Fruit fly (Drosophila melanogaster) whole organism, embryonic: ENCODE results near the gene lili.

Source experiments
- Bgb ChIP-seq: fragments of 200-800 bp; sonication (Bioruptor generic); IDR thresholded peaks from 2 replicates; pipeline ENCODE4 v1.3.6; 2022; ENCODE audit warnings: missing biosample characterization, missing genetic modification characterization; ENCODE audit not compliant: partially characterized antibody
- CG14014 ChIP-seq: fragments of 200-800 bp; sonication (Bioruptor generic); IDR thresholded peaks from 2 replicates; pipeline ENCODE4 v1.3.6; 2022; ENCODE audit warnings: missing biosample characterization, missing genetic modification characterization
- CG14710 ChIP-seq: fragments of 200-800 bp; sonication (Bioruptor generic); optimal IDR thresholded peaks from 3 replicates; lab custom pipeline; 2019; ENCODE audit warnings: missing biosample characterization, mild to moderate bottlenecking, missing genetic modification characterization, moderate library complexity
- CG15479 ChIP-seq: fragments of 200-800 bp; sonication (Bioruptor generic); optimal IDR thresholded peaks from 3 replicates; lab custom pipeline; 2019; ENCODE audit warnings: missing biosample characterization, mild to moderate bottlenecking, missing genetic modification characterization, moderate library complexity
- CG17802 ChIP-seq: fragments of 200-800 bp; sonication (Bioruptor generic); optimal IDR thresholded peaks from 2 replicates; lab custom pipeline; 2018; ENCODE audit warnings: missing biosample characterization, mild to moderate bottlenecking, missing genetic modification characterization, moderate library complexity
- CG2129 ChIP-seq: fragments of 200-800 bp; sonication (Bioruptor generic); IDR thresholded peaks from 2 replicates; pipeline ENCODE4 v1.3.6; 2022; ENCODE audit warnings: missing biosample characterization, missing genetic modification characterization; ENCODE audit not compliant: partially characterized antibody
- CG2678 ChIP-seq: fragments of 200-800 bp; sonication (Bioruptor generic); optimal IDR thresholded peaks from 3 replicates; lab custom pipeline; 2019; ENCODE audit warnings: missing biosample characterization, mild to moderate bottlenecking, missing genetic modification characterization, moderate library complexity
- CG30403 ChIP-seq: fragments of 200-800 bp; sonication (Bioruptor generic); optimal IDR thresholded peaks from 3 replicates; lab custom pipeline; 2016; ENCODE audit warnings: missing biosample characterization, missing genetic modification characterization
- CG31365 ChIP-seq: fragments of 200-800 bp; sonication (Bioruptor generic); optimal IDR thresholded peaks from 2 replicates; lab custom pipeline; 2018; ENCODE audit warnings: missing biosample characterization, mild to moderate bottlenecking, missing genetic modification characterization
- CG31441 ChIP-seq: fragments of 200-800 bp; sonication (Bioruptor generic); IDR thresholded peaks from 2 replicates; pipeline ENCODE4 v1.3.6; 2022; ENCODE audit warnings: missing biosample characterization, missing genetic modification characterization
- CG34224 ChIP-seq: fragments of 200-800 bp; sonication (Bioruptor generic); IDR thresholded peaks from 3 replicates; pipeline ENCODE4 v1.3.6; 2022; ENCODE audit warnings: missing biosample characterization, missing genetic modification characterization; ENCODE audit not compliant: partially characterized antibody
- CG6254 ChIP-seq: fragments of 200-800 bp; sonication (Bioruptor generic); optimal IDR thresholded peaks from 3 replicates; lab custom pipeline; 2017; ENCODE audit warnings: mild to moderate bottlenecking, missing biosample characterization, missing genetic modification reagents, missing genetic modification characterization
- CG7745 ChIP-seq: fragments of 200-800 bp; sonication (Bioruptor generic); optimal IDR thresholded peaks from 2 replicates; lab custom pipeline; 2018; ENCODE audit warnings: missing biosample characterization, mild to moderate bottlenecking, missing genetic modification characterization, moderate library complexity
- CG8388 ChIP-seq: fragments of 200-800 bp; sonication (Bioruptor generic); optimal IDR thresholded peaks from 2 replicates; lab custom pipeline; 2019; ENCODE audit warnings: missing biosample characterization, mild to moderate bottlenecking, missing genetic modification characterization, moderate library complexity
- Doc2 ChIP-seq: fragments of 200-800 bp; sonication (Bioruptor generic); IDR thresholded peaks from 2 replicates; pipeline ENCODE4 v1.3.6; 2022; ENCODE audit warnings: missing biosample characterization, missing genetic modification characterization
- Dp ChIP-seq: fragments of 200-800 bp; sonication (Bioruptor generic); optimal IDR thresholded peaks from 2 replicates; lab custom pipeline; 2018; ENCODE audit warnings: missing biosample characterization, mild to moderate bottlenecking, missing genetic modification characterization, moderate library complexity
- ERR ChIP-seq: fragments of 200-800 bp; sonication (Bioruptor generic); optimal IDR thresholded peaks from 2 replicates; lab custom pipeline; 2016; ENCODE audit warnings: missing biosample characterization, missing genetic modification characterization
- Elba2 ChIP-seq: fragments of 200-800 bp; sonication (Bioruptor generic); optimal IDR thresholded peaks from 3 replicates; lab custom pipeline; 2016; ENCODE audit warnings: missing biosample characterization, missing genetic modification characterization
- Fer1 ChIP-seq: fragments of 200-800 bp; sonication (Bioruptor generic); optimal IDR thresholded peaks from 2 replicates; lab custom pipeline; 2017; ENCODE audit warnings: missing biosample characterization, mild to moderate bottlenecking, missing genetic modification characterization
- HLH4C ChIP-seq: fragments of 200-800 bp; sonication (Bioruptor generic); IDR thresholded peaks from 3 replicates; pipeline ENCODE4 v1.3.6; 2022; ENCODE audit warnings: missing biosample characterization, missing genetic modification characterization; ENCODE audit not compliant: partially characterized antibody
- Hr39 ChIP-seq: fragments of >200 bp; optimal IDR thresholded peaks from 2 replicates; lab custom pipeline; 2017
- MESR4 ChIP-seq: fragments of 200-800 bp; sonication (Bioruptor generic); optimal IDR thresholded peaks from 2 replicates; lab custom pipeline; 2018; ENCODE audit warnings: missing biosample characterization, mild to moderate bottlenecking, missing genetic modification characterization, moderate library complexity
- Med ChIP-seq: fragments of 200-800 bp; sonication (Bioruptor generic); peaks from one replicate; lab custom pipeline; 2016; ENCODE audit warnings: missing biosample characterization, missing genetic modification characterization, mild to moderate bottlenecking, inconsistent platforms, moderate library complexity
- Myb ChIP-seq: fragments of 200-800 bp; sonication (Bioruptor generic); optimal IDR thresholded peaks from 2 replicates; lab custom pipeline; 2016; ENCODE audit warnings: missing biosample characterization, missing genetic modification characterization
- Nf-YB ChIP-seq: fragments of 200-800 bp; sonication (Bioruptor generic); optimal IDR thresholded peaks from 3 replicates; lab custom pipeline; 2019; ENCODE audit warnings: missing biosample characterization, mild to moderate bottlenecking, missing genetic modification characterization, moderate library complexity
- Xrp1 ChIP-seq: fragments of 200-800 bp; sonication (Bioruptor generic); IDR thresholded peaks from 2 replicates; pipeline ENCODE4 v1.3.6; 2022; ENCODE audit warnings: missing biosample characterization, missing genetic modification characterization
- ab ChIP-seq: fragments of 200-800 bp; sonication (Bioruptor generic); optimal IDR thresholded peaks from 2 replicates; lab custom pipeline; 2016; ENCODE audit warnings: missing biosample characterization, missing genetic modification characterization
- bbx ChIP-seq: fragments of 200-800 bp; sonication (Bioruptor generic); IDR thresholded peaks from 2 replicates; pipeline ENCODE4 v1.3.6; 2022; ENCODE audit warnings: missing biosample characterization, missing genetic modification characterization; ENCODE audit not compliant: partially characterized antibody
- cas ChIP-seq: fragments of 200-800 bp; sonication (Bioruptor generic); IDR thresholded peaks from 2 replicates; pipeline ENCODE4 v1.3.6; 2022; ENCODE audit warnings: missing biosample characterization, missing genetic modification characterization
- chinmo ChIP-seq: fragments of 200-800 bp; sonication (Bioruptor generic); IDR thresholded peaks from 4 replicates; pipeline ENCODE4 v1.3.6; 2022; ENCODE audit warnings: missing biosample characterization, missing genetic modification characterization; ENCODE audit not compliant: partially characterized antibody
- danr ChIP-seq: fragments of 200-800 bp; sonication (Bioruptor generic); IDR thresholded peaks from 2 replicates; pipeline ENCODE4 v1.3.6; 2022; ENCODE audit warnings: missing biosample characterization, missing genetic modification characterization
- dmrt11E ChIP-seq: fragments of 200-800 bp; sonication (Bioruptor generic); optimal IDR thresholded peaks from 3 replicates; lab custom pipeline; 2018; ENCODE audit warnings: missing biosample characterization, mild to moderate bottlenecking, missing genetic modification characterization, moderate library complexity
- dpn ChIP-seq, 2 experiments: fragments of 200-800 bp; sonication (Bioruptor generic); optimal IDR thresholded peaks; 3 replicates each; lab custom pipeline; 2016; ENCODE audit warnings: missing biosample characterization in 2 of 2, missing genetic modification characterization in 2 of 2
- gcm2 ChIP-seq: fragments of 200-800 bp; sonication (Bioruptor generic); optimal IDR thresholded peaks from 2 replicates; lab custom pipeline; 2016; ENCODE audit warnings: missing biosample characterization, missing genetic modification characterization
- gsb ChIP-seq: fragments of 200-800 bp; sonication (Bioruptor generic); IDR thresholded peaks from 2 replicates; pipeline ENCODE4 v1.3.6; 2022; ENCODE audit warnings: missing biosample characterization, missing genetic modification characterization
- gt ChIP-seq: fragments of 200-800 bp; sonication (Bioruptor generic); IDR thresholded peaks from 2 replicates; pipeline ENCODE4 v1.3.6; 2022; ENCODE audit warnings: missing biosample characterization, missing genetic modification characterization
- inv ChIP-seq: fragments of 200-800 bp; sonication (Bioruptor generic); IDR thresholded peaks from 2 replicates; pipeline ENCODE4 v1.3.6; 2022; ENCODE audit warnings: missing biosample characterization, missing genetic modification characterization; ENCODE audit not compliant: partially characterized antibody
- lilli ChIP-seq: fragments of 200-800 bp; sonication (Bioruptor generic); optimal IDR thresholded peaks from 3 replicates; lab custom pipeline; 2016; ENCODE audit warnings: missing biosample characterization, missing genetic modification characterization
- mld ChIP-seq: fragments of 200-800 bp; sonication (Bioruptor generic); IDR thresholded peaks from 3 replicates; pipeline ENCODE4 v1.3.6; 2022; ENCODE audit warnings: missing biosample characterization, missing genetic modification characterization; ENCODE audit not compliant: partially characterized antibody
- nom ChIP-seq: fragments of 200-800 bp; sonication (Bioruptor generic); optimal IDR thresholded peaks from 2 replicates; lab custom pipeline; 2017; ENCODE audit warnings: missing biosample characterization, missing genetic modification characterization, mild to moderate bottlenecking, moderate library complexity, missing genetic modification reagents
- org-1 ChIP-seq: fragments of 200-800 bp; sonication (Bioruptor generic); optimal IDR thresholded peaks from 2 replicates; lab custom pipeline; 2017; ENCODE audit warnings: missing biosample characterization, missing genetic modification characterization
- otp ChIP-seq: fragments of 200-800 bp; sonication (Bioruptor generic); IDR thresholded peaks from 3 replicates; pipeline ENCODE4, ENCODE4 v1.3.6; 2022; ENCODE audit warnings: missing biosample characterization, missing genetic modification characterization
- slbo ChIP-seq: fragments of 200-800 bp; sonication (Bioruptor generic); IDR thresholded peaks from 2 replicates; pipeline ENCODE4 v1.3.6; 2022; ENCODE audit warnings: missing biosample characterization, missing genetic modification characterization
- sna ChIP-seq: fragments of 200-800 bp; sonication (Bioruptor generic); IDR thresholded peaks from 2 replicates; pipeline ENCODE4 v1.3.6; 2022; ENCODE audit warnings: missing biosample characterization, missing genetic modification characterization; ENCODE audit not compliant: partially characterized antibody
- sr ChIP-seq: fragments of 200-800 bp; sonication (Bioruptor generic); IDR thresholded peaks from 3 replicates; pipeline ENCODE4 v1.3.6; 2022; ENCODE audit warnings: missing biosample characterization, missing genetic modification characterization
- tio ChIP-seq: fragments of 200-800 bp; sonication (Bioruptor generic); optimal IDR thresholded peaks from 2 replicates; lab custom pipeline; 2017; ENCODE audit warnings: missing biosample characterization, missing genetic modification characterization, inconsistent platforms
- tna ChIP-seq: fragments of 200-800 bp; sonication (Bioruptor generic); IDR thresholded peaks from 2 replicates; pipeline ENCODE4 v1.3.6; 2022; ENCODE audit warnings: missing biosample characterization, missing genetic modification characterization; ENCODE audit not compliant: partially characterized antibody
- trem ChIP-seq: fragments of 200-800 bp; optimal IDR thresholded peaks from 3 replicates; lab custom pipeline; 2019; ENCODE audit warnings: missing biosample characterization, mild to moderate bottlenecking, missing genetic modification characterization, moderate library complexity
- unpg ChIP-seq: fragments of 200-800 bp; sonication (Bioruptor generic); optimal IDR thresholded peaks from 3 replicates; lab custom pipeline; 2018; ENCODE audit warnings: missing biosample characterization, mild to moderate bottlenecking, missing genetic modification characterization, moderate library complexity
- yki ChIP-seq: fragments of >200 bp; optimal IDR thresholded peaks from 3 replicates; lab custom pipeline; 2018
- zf30C ChIP-seq: fragments of 200-800 bp; sonication (Bioruptor generic); optimal IDR thresholded peaks from 3 replicates; lab custom pipeline; 2018; ENCODE audit warnings: missing biosample characterization, mild to moderate bottlenecking, missing genetic modification characterization

Gene lili

dm6 chr3R:24805048-24805447, 8.8 kb downstream of the lili start, which contains the start of gene polybromo (continued):
- TF ChIP-seq lilli (peak; percentile 10), Dp (GFP tag; lab: Kevin White, UChicago) (peak; percentile 90), otp (GFP tag; lab: Robert Waterston, UW) (no peak), CG34224 (peak; percentile 89), sr (GFP tag; lab: Robert Waterston, UW) (no peak), CG2129 (peak; percentile 64), Nf-YB (GFP tag; lab: Kevin White, UChicago) (no peak), ERR (GFP tag; lab: Kevin White, UChicago) (no peak), CG14710 (tag; lab: Kevin White, UChicago) (peak; percentile 33), unpg (no peak), slbo (GFP tag; lab: Robert Waterston, UW) (peak; percentile 30; the same call in 1 of the 2 replicates), Fer1 (GFP tag; lab: Kevin White, UChicago) (peak; percentile 13), mld (peak; percentile 74; the same call in 1 of the 3 replicates), CG17802 (tag; lab: Kevin White, UChicago) (no peak), CG2678 (tag; lab: Kevin White, UChicago) (no peak), gt (GFP tag; lab: Robert Waterston, UW) (no peak), HLH4C (GFP tag; lab: Robert Waterston, UW) (peak; percentile 83), chinmo (GFP tag; lab: Robert Waterston, UW) (peak; percentile 93), CG8388 (GFP tag; lab: Kevin White, UChicago) (no peak), dmrt11E (no peak), Xrp1 (GFP tag; lab: Robert Waterston, UW) (no peak), CG31365 (no peak), zf30C (GFP tag; lab: Kevin White, UChicago) (no peak), MESR4 (peak; percentile 76), yki (lab: Kevin White, UChicago) (no peak), danr (no peak), Doc2 (no peak), CG14014 (GFP tag; lab: Robert Waterston, UW) (no peak), CG30403 (GFP tag; lab: Kevin White, UChicago) (peak; percentile 17), Elba2 (peak; percentile 32), tio (GFP tag; lab: Kevin White, UChicago) (no peak), bbx (GFP tag; lab: Robert Waterston, UW) (peak; percentile 92), Med (GFP tag; lab: Kevin White, UChicago) (peak; percentile 85), gsb (GFP tag; lab: Robert Waterston, UW) (no peak), dpn (GFP tag; optimal IDR thresholded peaks at IDR 0.05; lab: Kevin White, UChicago) (peak in 1 of 2 experiments; percentile 2), nom (no peak), gcm2 (GFP tag; lab: Kevin White, UChicago) (no peak), Myb (no peak), CG31441 (GFP tag; lab: Robert Waterston, UW) (no peak), trem (peak; percentile 51), sna (GFP tag; lab: Robert Waterston, UW) (peak; percentile 85), CG15479 (no peak), CG7745 (no peak), cas (no peak), tna (peak; percentile 78), CG6254 (GFP tag; lab: Kevin White, UChicago) (no peak), Bgb (peak; percentile 90), org-1 (GFP tag; lab: Kevin White, UChicago) (no peak), ab (GFP tag; lab: Kevin White, UChicago) (no peak), Hr39 (lab: Kevin White, UChicago) (no peak), inv (GFP tag; lab: Robert Waterston, UW) (peak; percentile 69)
